Worm (Caenorhabditis elegans): ENCODE measurements around the gene spp-8.

spp-8 gene

DNA sequence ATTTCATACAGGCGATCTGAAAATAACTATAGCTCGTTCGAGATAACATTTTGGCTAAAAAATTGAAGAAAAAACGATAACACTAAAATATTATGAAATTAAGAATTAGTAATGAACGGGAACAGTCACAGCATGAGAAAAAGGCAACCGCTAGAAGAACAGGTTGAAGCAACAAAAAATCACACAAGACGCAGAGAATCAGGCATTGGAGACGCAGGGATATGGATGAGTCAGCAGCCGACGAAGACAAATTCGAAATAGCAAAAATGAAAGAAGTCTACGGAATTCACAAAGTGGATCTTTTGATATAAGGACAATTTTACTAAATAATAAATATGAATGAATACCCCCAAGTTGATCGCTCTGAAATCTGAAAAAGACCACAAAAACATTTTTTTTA lies 29.1 kb downstream of the spp-8 start, which contains the start of gene tag-77:
tag-77 (minus strand) TSS at position 15 of the 400 bp plus-strand sequence.
- TF ChIP-seq ceh-9 (tag; optimal IDR thresholded peaks at IDR 0.05) = no peak
- no peak for TF ChIP-seq ceh-34 (tag; optimal IDR thresholded peaks at IDR 0.05)
- no peak for TF ChIP-seq ceh-14 (tag; optimal IDR thresholded peaks at IDR 0.05)
- TF ChIP-seq K02D7.2 (tag; optimal IDR thresholded peaks at IDR 0.05) = no peak
- no peak for TF ChIP-seq syd-9 (tag; optimal IDR thresholded peaks at IDR 0.05)
- no peak for TF ChIP-seq ttx-3 (tag; optimal IDR thresholded peaks at IDR 0.05)
- no peak for TF ChIP-seq sox-4 (tag; optimal IDR thresholded peaks at IDR 0.05)
- no peak for TF ChIP-seq ahr-1 (tag; optimal IDR thresholded peaks at IDR 0.05)
- TF ChIP-seq fkh-6 (tag; optimal IDR thresholded peaks at IDR 0.05) = no peak
- no peak for TF ChIP-seq unc-42 (tag; optimal IDR thresholded peaks at IDR 0.05)
- no peak for TF ChIP-seq odd-2 (tag; optimal IDR thresholded peaks at IDR 0.05)
- no peak for TF ChIP-seq ceh-19 (GFP tag; optimal IDR thresholded peaks at IDR 0.05)
- no peak for TF ChIP-seq ceh-31 (tag; optimal IDR thresholded peaks at IDR 0.05)
- TF ChIP-seq pag-3 (tag; optimal IDR thresholded peaks at IDR 0.05; ENCODE audit: borderline replicate concordance) = no peak
- TF ChIP-seq hlh-8 (tag; optimal IDR thresholded peaks at IDR 0.05) = no peak

DNA sequence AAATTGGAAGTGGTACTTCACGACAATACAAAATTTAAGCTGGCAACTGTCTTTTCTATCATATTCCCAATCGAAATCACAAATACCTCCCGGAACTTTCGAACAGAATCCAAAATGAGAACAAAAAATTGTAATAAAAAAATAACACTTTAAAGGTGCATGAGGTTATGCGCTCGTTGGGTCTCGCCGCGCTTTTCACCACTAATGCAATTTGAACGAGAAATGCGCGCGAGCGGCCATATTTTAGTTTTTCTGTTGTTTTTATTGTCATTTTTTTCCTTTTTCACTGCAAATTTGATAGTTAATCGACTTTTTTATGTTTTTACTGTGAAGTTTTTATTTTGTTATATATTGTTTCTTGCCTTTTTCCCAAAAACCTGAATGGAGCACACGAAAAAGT lies 29.6 kb downstream of the spp-8 start, which contains the start of gene mes-6:
mes-6 (plus strand) TSS at position 229 of the 400 bp plus-strand sequence.
- TF ChIP-seq ceh-19 (GFP tag; optimal IDR thresholded peaks at IDR 0.05) (no peak), unc-42 (tag; optimal IDR thresholded peaks at IDR 0.05) (peak; percentile 97)

DNA sequence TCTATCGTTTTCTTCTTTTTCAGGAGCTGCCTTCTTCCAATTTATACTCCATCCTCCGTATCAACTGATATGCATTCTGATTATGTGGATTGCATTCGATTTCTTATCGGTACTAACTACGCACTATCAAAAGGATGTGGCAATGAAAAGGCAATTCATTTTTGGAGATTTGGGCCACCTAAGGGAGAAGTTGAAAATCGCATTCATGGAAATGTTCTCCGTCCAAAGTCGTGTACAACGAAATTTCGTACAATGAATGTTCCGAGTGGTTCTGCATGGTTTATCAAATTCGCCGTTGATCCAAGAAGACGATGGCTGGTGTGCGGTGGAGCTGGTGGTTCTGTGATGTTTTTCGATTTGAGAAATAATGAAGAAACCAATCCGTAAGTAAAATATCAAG lies 31.2 kb downstream of the spp-8 start, which contains the start of gene C09G4.4:
C09G4.4 (plus strand) TSS at position 301 of the 400 bp plus-strand sequence.
- TF ChIP-seq ceh-30 (tag; optimal IDR thresholded peaks at IDR 0.05) = no peak
- peak; percentile 15 for TF ChIP-seq elt-2 (tag; optimal IDR thresholded peaks at IDR 0.05)

DNA sequence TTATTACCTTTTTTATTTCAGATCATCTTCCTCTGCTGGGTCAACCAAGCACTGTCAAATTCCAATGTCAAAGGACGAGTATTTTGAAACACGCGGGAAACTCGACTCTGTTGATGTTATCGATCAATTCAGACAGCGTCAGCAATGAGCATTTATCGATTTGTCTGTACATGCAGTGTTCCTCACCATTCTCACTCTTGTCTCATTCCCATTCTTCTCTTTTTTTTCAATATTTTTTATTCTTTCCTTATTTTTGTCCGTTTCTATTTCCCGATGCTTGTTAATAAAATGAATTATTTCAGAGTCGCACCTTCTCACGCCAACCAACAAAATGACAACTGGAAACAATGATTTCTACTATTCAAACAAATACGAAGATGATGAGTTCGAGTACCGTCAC lies 32.2 kb downstream of the spp-8 start, which contains the start of gene cks-1:
cks-1 (plus strand) TSS at position 301 of the 400 bp plus-strand sequence.
- no peak for TF ChIP-seq sdc-2 (tag; optimal IDR thresholded peaks at IDR 0.05)

DNA sequence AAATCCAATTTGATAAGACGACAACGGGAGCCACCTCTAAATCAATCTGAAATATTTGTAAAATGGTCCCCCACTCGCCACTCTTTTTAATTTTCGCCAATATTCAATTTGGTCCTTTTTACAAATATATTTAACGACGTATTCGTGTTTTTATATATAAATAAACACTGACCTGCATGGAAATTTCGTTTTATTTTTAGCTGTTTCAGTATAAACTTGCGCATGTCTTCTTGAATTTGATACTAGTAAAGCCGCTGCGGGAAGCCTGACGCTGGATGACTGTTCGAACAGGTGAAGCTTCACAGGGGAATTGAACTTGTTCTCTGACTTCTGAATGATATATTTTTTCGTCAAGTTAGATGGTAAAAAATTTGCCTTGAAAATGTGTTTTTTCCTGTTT lies 33.1 kb downstream of the spp-8 start:
- no peak for TF ChIP-seq eyg-1 (tag; optimal IDR thresholded peaks at IDR 0.05)
- no peak for TF ChIP-seq unc-3 (GFP tag; conservative IDR thresholded peaks at IDR 0.05)
- no peak for TF ChIP-seq unc-3 (tag; optimal IDR thresholded peaks at IDR 0.05)
- TF ChIP-seq hlh-13 (GFP tag; optimal IDR thresholded peaks at IDR 0.05) = no peak
- no peak for TF ChIP-seq ceh-22 (tag; optimal IDR thresholded peaks at IDR 0.05)

DNA sequence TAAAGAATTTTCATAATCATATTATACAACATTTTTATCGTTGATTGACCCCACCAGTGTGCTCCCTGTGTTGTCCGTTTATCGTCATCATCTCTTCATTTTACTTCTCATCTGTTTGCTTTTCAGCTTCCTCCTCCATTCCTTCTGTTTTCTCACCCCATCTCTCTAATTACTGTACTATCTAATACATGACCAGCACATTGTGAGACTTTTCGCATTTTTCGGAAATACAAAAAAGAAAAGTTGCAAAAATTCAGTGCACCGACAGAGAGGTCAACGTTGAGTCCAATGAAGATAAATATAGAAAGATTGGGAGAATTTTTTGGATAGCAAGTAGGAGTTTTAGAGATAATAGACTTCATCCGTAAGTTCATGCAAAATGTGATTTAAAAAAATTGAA lies 38.5 kb downstream of the spp-8 start:
- TF ChIP-seq K02D7.2 (tag; optimal IDR thresholded peaks at IDR 0.05) = no peak

DNA sequence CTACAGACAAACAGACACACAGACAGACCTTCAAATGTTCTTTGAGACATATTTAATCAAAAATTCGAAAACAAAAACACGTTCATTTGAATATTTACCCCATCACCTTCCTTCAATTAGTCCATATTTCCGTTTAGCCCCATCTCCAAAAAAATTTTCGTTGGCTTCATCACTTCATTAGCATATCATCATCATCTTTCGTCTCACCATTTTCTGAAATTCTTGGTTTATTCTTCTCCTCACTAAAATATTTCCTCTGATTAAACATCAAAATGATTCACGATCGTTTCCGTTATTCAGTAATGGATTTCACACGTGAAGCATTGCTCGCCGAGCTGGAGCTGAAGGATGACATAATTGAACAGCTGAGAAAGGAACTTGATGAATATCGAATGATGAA lies 39.1 kb downstream of the spp-8 start, which contains the start of gene pkg-2:
pkg-2 (plus strand) TSS at position 301 of the 400 bp plus-strand sequence.
- no peak for TF ChIP-seq unc-86 (tag; optimal IDR thresholded peaks at IDR 0.05)
- no peak for TF ChIP-seq nhr-11 (tag; optimal IDR thresholded peaks at IDR 0.05)
- TF ChIP-seq T23F11.4 (GFP tag; optimal IDR thresholded peaks at IDR 0.05) = no peak

DNA sequence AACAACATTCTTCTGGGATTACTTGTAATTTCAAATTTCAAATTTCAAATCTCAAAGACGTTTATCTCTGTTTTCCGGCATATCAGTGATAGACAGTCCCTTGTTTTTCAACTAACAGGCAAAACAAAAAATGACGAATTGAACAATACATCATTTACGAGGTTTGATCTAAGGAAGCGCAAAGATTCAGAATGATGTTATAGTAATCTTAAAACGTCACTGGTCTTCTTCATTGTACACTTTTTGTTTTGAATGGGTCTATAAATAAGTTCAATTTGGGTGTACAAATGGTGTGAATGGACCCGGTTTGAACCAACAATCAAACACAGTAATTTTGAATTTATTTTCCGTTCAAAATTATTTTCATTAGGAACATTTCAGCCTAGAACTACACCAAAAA lies 42.5 kb downstream of the spp-8 start:
- no peak for TF ChIP-seq ceh-18 (tag; optimal IDR thresholded peaks at IDR 0.05)
- TF ChIP-seq rnt-1 (tag; optimal IDR thresholded peaks at IDR 0.05) = no peak
- no peak for TF ChIP-seq ceh-30 (tag; optimal IDR thresholded peaks at IDR 0.05)
- TF ChIP-seq T23F11.4 (GFP tag; optimal IDR thresholded peaks at IDR 0.05) = no peak
- no peak for TF ChIP-seq C38D4.7 (GFP tag; optimal IDR thresholded peaks at IDR 0.05)
- TF ChIP-seq ceh-6 (GFP tag; optimal IDR thresholded peaks at IDR 0.05) = no peak
- no peak for TF ChIP-seq odd-2 (tag; optimal IDR thresholded peaks at IDR 0.05)
- TF ChIP-seq hlh-13 (GFP tag; optimal IDR thresholded peaks at IDR 0.05) = no peak
- TF ChIP-seq npax-4 (tag; optimal IDR thresholded peaks at IDR 0.05) = no peak
- no peak for TF ChIP-seq elt-2 (tag; optimal IDR thresholded peaks at IDR 0.05)
- no peak for TF ChIP-seq hlh-30 (tag; optimal IDR thresholded peaks at IDR 0.05; ENCODE audit: insufficient read depth)
- TF ChIP-seq ceh-9 (tag; optimal IDR thresholded peaks at IDR 0.05) = no peak
- TF ChIP-seq unc-55 (GFP tag; optimal IDR thresholded peaks at IDR 0.05) = no peak
- TF ChIP-seq nfya-1 (tag; optimal IDR thresholded peaks at IDR 0.05) = no peak
- TF ChIP-seq syd-9 (tag; optimal IDR thresholded peaks at IDR 0.05) = no peak
- no peak for TF ChIP-seq mec-3 (tag; optimal IDR thresholded peaks at IDR 0.05; ENCODE audit: borderline replicate concordance)
- TF ChIP-seq tbx-7 (tag; optimal IDR thresholded peaks at IDR 0.05) = no peak
- no peak for TF ChIP-seq ttx-3 (tag; optimal IDR thresholded peaks at IDR 0.05)
- no peak for TF ChIP-seq Y22D7AL.16 (tag; optimal IDR thresholded peaks at IDR 0.05)
